Worm (Caenorhabditis elegans) whole organism, L3 larva: ENCODE data around the gene C17E7.9.

ENCODE experiments used
- R02D3.7 ChIP-seq: fragments of 150-350 bp; optimal IDR thresholded peaks from 2 replicates; lab custom pipeline; 2014; ENCODE audit warnings: missing biosample characterization, missing genetic modification characterization
- elt-3 ChIP-seq, 3 experiments: fragments of 150-350 bp in 1 of 3; sonication (generic microtip) in 2 of 3; optimal IDR thresholded peaks; 2 replicates in 2 of 3; 4 replicates in 1 of 3; lab custom pipeline; 2014 to 2017; ENCODE audit warnings: missing biosample characterization in 3 of 3, missing genetic modification characterization in 3 of 3
- jun-1 ChIP-seq: fragments of 150-350 bp; optimal IDR thresholded peaks from 2 replicates; lab custom pipeline; 2014; ENCODE audit warnings: missing biosample characterization, missing genetic modification reagents, missing genetic modification characterization
- nhr-77 ChIP-seq: fragments of 150-350 bp; optimal IDR thresholded peaks from 2 replicates; lab custom pipeline; 2014; ENCODE audit warnings: missing biosample characterization, missing genetic modification characterization
- pqm-1 ChIP-seq: fragments of 150-350 bp; optimal IDR thresholded peaks from 2 replicates; lab custom pipeline; 2017; ENCODE audit warnings: missing biosample characterization, missing genetic modification characterization, inconsistent platforms
- skn-1 ChIP-seq: fragments of 150-350 bp; optimal IDR thresholded peaks from 2 replicates; lab custom pipeline; 2014; ENCODE audit warnings: missing biosample characterization, missing genetic modification characterization

DNA sequence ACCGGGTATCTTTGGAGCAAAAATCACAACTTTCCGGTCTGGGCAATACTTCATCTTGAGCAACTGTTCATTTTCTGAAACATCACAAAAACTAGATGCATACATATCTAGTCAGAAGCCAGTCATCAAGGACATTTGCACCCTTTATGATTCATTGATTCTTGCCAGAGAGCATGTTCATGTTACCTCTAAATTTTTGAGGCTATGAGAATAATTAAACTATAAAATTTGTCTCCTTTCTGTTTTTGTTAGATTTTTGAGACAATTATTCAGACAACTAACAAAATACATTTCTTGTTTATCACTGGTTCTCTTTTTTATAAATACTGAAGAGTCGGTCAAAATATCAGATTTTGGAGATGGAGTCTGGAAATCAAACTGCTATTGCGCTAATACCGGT lies 25.8 kb upstream of the C17E7.9 start, which contains the start of gene srx-67:
- TF ChIP-seq elt-3 (tag; optimal IDR thresholded peaks at IDR 0.05; lab: Kevin White, UChicago) (no peak), nhr-77 (tag; lab: Kevin White, UChicago) (no peak), jun-1 (tag; lab: Kevin White, UChicago) (no peak), pqm-1 (tag; lab: Kevin White, UChicago) (no peak), skn-1 (no peak), R02D3.7 (tag; lab: Kevin White, UChicago) (no peak)
